Fruit fly (Drosophila melanogaster) S2 (cell line): ENCODE measurements around the gene CG10969.
A peak's percentile ranks its signal among the peaks of the same experiment; 100 is the strongest.

Experiments used
- CG8478 ChIP-seq: fragments of >200 bp; optimal IDR thresholded peaks from 2 replicates; lab custom pipeline; 2018
- CTCF ChIP-seq, 2 experiments: fragments of >200 bp; optimal IDR thresholded peaks; 2 replicates each; lab custom pipeline; 2018

Gene CG10969

dm6 chr3L:12749567-12750535 is 31.0 kb downstream of the CG10969 start, which contains the start of the genes Klc and CG10984:
Gene Klc (minus strand): TSS chr3L:12750056.
Gene CG10984 (plus strand): TSS chr3L:12750119.
- TF ChIP-seq CTCF (optimal IDR thresholded peaks at IDR 0.05; lab: Kevin White, UChicago): no peak
- no peak for TF ChIP-seq CG8478 (lab: Kevin White, UChicago)

DNA sequence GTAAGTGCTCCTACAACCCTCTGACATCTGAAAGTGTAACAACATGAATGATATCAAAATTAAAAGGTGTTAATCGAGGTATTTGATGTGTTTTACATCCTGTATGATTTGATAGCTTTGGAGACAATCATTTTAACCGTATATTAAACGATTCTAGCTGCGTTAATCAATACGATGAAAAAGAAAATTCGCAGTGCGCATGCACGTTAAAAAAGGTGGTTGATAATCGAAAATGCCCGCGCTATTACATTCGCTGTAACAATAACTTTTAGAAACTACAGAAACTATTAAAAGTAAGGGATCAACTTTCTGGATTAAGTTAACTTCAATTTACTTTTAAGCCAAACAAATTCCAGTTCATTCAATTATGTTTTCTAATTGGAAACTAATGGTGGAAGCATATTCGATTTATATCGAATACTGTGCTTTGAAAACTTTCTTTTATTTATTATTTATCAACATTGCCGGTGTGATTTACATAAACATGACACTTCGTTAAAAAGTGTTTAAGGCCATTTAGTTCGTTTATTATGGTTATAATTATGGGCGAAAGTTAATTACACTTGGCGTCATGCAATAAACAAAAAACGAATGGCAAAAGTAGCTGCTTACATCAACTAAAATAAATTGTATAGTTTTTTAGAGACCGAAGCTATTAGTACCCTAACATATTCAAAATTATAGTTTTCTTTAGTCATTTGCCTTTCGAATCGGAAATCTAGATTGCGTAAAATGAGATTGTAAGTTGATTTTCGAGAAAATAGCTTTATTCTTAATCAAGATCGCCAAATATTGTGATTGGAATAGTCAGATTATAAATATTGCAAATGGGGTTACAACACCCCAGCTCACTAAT is 32.0 kb downstream of the CG10969 start:
- TF ChIP-seq CTCF (optimal IDR thresholded peaks at IDR 0.05; lab: Kevin White, UChicago): no peak
- no peak for TF ChIP-seq CG8478 (lab: Kevin White, UChicago)

DNA sequence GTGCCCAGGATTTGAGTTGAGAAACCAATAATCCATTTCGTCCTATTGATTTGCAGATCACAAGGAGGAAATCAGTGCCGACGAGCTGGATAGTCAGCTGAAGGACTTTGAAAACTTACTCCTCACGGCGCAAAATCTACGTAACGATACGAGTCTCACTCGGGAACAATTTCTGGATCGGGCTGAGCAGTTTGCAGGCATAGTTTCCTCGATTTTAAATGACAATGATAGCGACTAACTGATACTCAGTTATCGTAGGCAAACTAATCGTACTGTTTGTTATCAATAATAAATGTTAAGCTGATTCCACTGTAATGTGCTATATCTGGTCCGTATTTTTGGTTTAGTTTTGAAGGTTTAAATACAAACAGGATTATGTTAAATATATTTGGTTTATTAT is 34.7 kb downstream of the CG10969 start:
- TF ChIP-seq CTCF (optimal IDR thresholded peaks at IDR 0.05; lab: Kevin White, UChicago) (no peak), CG8478 (lab: Kevin White, UChicago) (no peak)

dm6 chr3L:12745121-12745770 is 35.7 kb downstream of the CG10969 start, which contains the start of gene CG32109:
Gene CG32109 (plus strand): TSS chr3L:12745344.
- TF ChIP-seq CG8478 (lab: Kevin White, UChicago): no peak
- TF ChIP-seq CTCF (optimal IDR thresholded peaks at IDR 0.05; lab: Kevin White, UChicago): no peak

DNA sequence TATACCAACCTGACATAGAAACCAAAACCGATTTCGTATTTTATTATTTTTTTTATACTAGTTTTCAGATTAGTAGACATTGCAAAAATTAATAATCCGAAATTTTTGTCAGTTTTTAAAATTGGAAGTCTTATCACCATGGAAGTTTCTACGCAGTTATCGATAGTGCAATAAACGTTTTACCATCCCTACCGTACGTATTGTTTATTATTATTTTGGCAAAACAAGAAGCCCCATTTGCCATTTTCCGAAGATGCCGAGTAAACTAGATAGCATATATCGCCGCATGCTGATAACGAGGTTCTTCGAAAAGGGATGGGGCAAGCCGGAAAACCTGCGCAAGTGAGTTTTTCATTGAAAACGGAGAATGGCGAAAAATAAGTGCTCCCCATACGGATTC is 39.3 kb downstream of the CG10969 start, which contains the start of gene CG32112:
Gene CG32112, plus strand, starts transcription at position 111 of the 400 bp plus-strand sequence.
- TF ChIP-seq CTCF (optimal IDR thresholded peaks at IDR 0.05; lab: Kevin White, UChicago) (no peak), CG8478 (lab: Kevin White, UChicago) (no peak)

DNA sequence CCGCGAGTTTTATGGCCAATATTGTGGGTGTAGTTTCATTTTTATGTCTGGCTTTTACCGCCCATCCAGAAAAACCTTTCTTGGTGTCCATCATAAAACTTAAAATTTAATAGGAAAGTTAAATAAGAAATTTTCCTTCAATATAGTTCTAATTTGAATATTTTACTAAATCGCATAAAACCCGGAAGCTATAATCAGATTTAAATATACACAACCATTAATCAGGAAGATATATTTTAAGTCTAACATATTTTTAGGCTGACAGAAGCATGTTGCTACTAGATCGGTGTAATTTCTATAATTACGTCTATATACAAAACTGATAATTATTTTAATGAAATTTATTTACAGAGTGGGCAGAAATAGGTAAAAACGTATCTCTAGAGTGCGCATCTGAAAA is 45.2 kb downstream of the CG10969 start:
- TF ChIP-seq CG8478 (lab: Kevin White, UChicago): no peak
- TF ChIP-seq CTCF (optimal IDR thresholded peaks at IDR 0.05; lab: Kevin White, UChicago): no peak

DNA sequence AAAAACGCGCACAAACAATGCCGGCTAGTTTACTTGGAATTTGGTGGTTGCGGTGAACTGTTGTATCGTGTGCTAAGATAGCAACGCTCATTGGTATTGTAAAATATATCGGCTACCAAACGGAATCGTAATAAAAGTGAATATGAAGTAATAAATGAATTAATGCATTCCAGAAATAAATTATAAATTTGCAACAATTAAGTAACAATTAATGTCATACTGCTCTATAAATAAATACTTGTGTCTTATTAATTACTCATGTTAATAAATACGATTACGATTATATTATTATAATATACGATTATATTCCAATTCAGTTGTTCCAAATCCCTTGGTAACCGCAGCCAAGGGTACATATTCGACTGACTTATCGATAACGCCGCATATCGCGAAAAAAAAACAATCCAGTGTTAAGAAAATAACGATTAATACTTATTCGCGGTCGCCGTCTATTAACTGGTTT is 46.3 kb downstream of the CG10969 start, which contains the start of the genes SmD1 and Ptp69D:
Gene SmD1, minus strand, starts transcription at position 62 of the 463 bp plus-strand sequence.
Gene Ptp69D, plus strand, starts transcription at position 396 of the 463 bp plus-strand sequence.
- no peak for TF ChIP-seq CTCF (optimal IDR thresholded peaks at IDR 0.05; lab: Kevin White, UChicago)
- TF ChIP-seq CG8478 (lab: Kevin White, UChicago): no peak

dm6 chr3L:12732742-12733141 is 48.2 kb downstream of the CG10969 start:
- peak in 1 of 2 experiments; percentile 18 for TF ChIP-seq CTCF (optimal IDR thresholded peaks at IDR 0.05; lab: Kevin White, UChicago)
- TF ChIP-seq CG8478 (lab: Kevin White, UChicago): no peak

DNA sequence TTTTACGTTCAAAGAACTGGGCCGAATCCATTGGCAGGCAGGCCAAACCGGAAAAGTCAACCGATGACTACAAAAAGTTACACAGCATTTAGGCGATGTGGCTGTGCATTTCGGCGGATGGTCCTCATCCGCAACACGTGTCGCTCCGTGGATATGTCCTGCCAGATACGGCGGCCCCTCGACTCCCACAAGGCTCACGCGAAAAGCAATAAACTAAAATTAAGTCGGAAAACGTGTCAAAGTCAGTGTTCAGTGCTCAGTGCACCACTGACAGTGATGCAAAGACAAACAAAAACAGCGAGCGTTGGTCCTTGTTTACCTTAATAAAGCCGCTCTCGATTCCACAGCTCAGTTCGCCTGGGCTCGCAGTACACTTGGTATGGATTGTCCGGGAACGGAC is 51.3 kb downstream of the CG10969 start:
- TF ChIP-seq CG8478 (lab: Kevin White, UChicago) (no peak), CTCF (optimal IDR thresholded peaks at IDR 0.05; lab: Kevin White, UChicago) (no peak)
